Worm (Caenorhabditis elegans) whole organism, midembryonic: ENCODE results near the gene C06H5.12.
"Not testable (repeated sequence)": the region's sequence is repeated elsewhere in the genome, so short reads cannot be mapped to it uniquely, and the experiment has no call there.

Experiments
- T22C8.4 ChIP-seq: fragments of 200-800 bp; sonication (Bioruptor generic); IDR thresholded peaks from 2 replicates; pipeline ENCODE4 v1.3.6; 2022; ENCODE audit warnings: missing genetic modification characterization, missing compliant biosample characterization
- cog-1 ChIP-seq: sonication (generic microtip); optimal IDR thresholded peaks from 2 replicates; lab custom pipeline; 2016; ENCODE audit warnings: missing genetic modification characterization, missing compliant biosample characterization
- flt-1 ChIP-seq: fragments of 200-800 bp; sonication (Bioruptor generic); IDR thresholded peaks from 2 replicates; pipeline ENCODE4 v1.3.6; 2022; ENCODE audit warnings: missing genetic modification characterization, missing compliant biosample characterization
- ref-1 ChIP-seq: fragments of 200-800 bp; sonication (Bioruptor generic); conservative IDR thresholded peaks from 2 replicates; pipeline ENCODE4 v1.3.6; 2022; ENCODE audit warnings: missing genetic modification reagents, missing genetic modification characterization, missing compliant biosample characterization

DNA sequence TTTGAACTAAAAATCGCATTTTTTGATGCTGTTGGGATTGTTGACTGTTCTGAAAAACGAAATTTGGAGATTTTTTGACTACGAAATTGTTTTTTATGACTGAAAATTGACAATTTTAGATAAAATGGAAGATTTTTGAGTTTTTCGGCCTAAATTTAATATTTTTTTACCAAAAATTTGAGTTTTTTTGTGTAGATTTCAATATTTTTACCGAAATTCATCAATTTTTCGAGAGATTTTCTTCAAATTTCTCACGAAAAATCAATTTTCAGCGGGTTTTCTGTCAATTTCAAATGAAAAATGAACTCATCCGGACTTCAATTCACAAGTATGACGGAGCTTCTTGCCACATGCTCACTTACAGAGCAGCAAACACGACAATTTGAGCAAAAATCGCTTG lies 29.3 kb upstream of the C06H5.12 start, which contains the start of gene Y59A8A.8:
- TF ChIP-seq T22C8.4 (GFP tag; lab: Robert Waterston, UW); ref-1 (GFP tag; lab: Robert Waterston, UW); flt-1; cog-1: not testable (repeated sequence)
